Worm (Caenorhabditis elegans): ENCODE results near the gene srg-24.

Gene srg-24

DNA sequence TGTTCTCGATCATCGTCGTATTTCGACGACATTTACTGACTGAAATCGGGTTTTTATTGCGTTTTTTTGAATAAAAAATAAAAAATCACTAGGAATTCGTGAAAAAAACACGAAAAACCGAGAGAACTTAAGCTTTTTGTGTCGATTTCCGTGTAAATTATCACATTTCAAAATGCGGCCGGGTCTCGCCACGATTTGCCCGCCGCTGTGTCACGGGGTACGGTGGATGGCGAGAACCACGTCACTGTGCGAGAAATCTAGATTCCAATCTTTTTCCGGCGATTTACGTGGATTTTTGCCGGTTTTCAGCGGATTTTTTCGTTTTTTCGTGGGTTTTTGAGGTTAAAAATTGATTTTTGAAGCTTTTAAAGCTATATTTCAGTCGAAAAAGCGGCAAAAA, 23.5 kb downstream of the srg-24 start, which contains the start of gene Y25C1A.8 (continued):
- TF ChIP-seq lin-35 (GFP tag; optimal IDR thresholded peaks at IDR 0.05) (peak; percentile 3 to 90 (median 71)), rcor-1 (GFP tag; IDR thresholded peaks at IDR 0.05) (no peak; the same call in 1 of the 2 replicates), madf-8 (GFP tag; conservative IDR thresholded peaks at IDR 0.05) (peak; percentile 28; the same call in 1 of the 2 replicates), K12H6.12 (tag; optimal IDR thresholded peaks at IDR 0.05) (peak; percentile 70), attf-5 (GFP tag; optimal IDR thresholded peaks at IDR 0.05) (peak; percentile 83), snpc-3.4 (tag; optimal IDR thresholded peaks at IDR 0.05) (peak; percentile 59), ztf-28 (GFP tag; IDR thresholded peaks at IDR 0.05) (peak; percentile 56; the same call in 1 of the 2 replicates), D2030.7 (GFP tag; IDR thresholded peaks at IDR 0.05) (peak; percentile 75; the same call in 1 of the 2 replicates), nhr-179 (tag; optimal IDR thresholded peaks at IDR 0.05) (no peak), ceh-100 (GFP tag; IDR thresholded peaks at IDR 0.05) (peak; percentile 83), bed-1 (GFP tag; IDR thresholded peaks at IDR 0.05) (no peak), ama-1 (optimal IDR thresholded peaks at IDR 0.05) (no peak), ama-1 (GFP tag; optimal IDR thresholded peaks at IDR 0.05) (peak in 1 of 2 experiments; percentile 16), mcd-1 (GFP tag; IDR thresholded peaks at IDR 0.05) (peak; percentile 92), ets-4 (GFP tag; optimal IDR thresholded peaks at IDR 0.05) (peak; percentile 78), snpc-4 (GFP tag; optimal IDR thresholded peaks at IDR 0.05) (peak; percentile 63), snpc-4 (tag; optimal IDR thresholded peaks at IDR 0.05) (peak in 3 of 4 experiments; percentile 71 to 73 (median 73)), nfyb-1 (GFP tag; IDR thresholded peaks at IDR 0.05) (peak; percentile 94), tlf-1 (GFP tag; optimal IDR thresholded peaks at IDR 0.05) (no peak), efl-1 (GFP tag; optimal IDR thresholded peaks at IDR 0.05) (peak; percentile 51), F57C9.4 (tag; optimal IDR thresholded peaks at IDR 0.05) (peak; percentile 67), lsl-1 (GFP tag; optimal IDR thresholded peaks at IDR 0.05) (peak; percentile 97), F49E8.2 (tag; optimal IDR thresholded peaks at IDR 0.05; ENCODE audit: insufficient read depth) (peak; percentile 70), gei-17 (GFP tag; optimal IDR thresholded peaks at IDR 0.05) (peak; percentile 74), ekl-4 (GFP tag; IDR thresholded peaks at IDR 0.05) (peak; percentile 90; the same call in 1 of the 2 replicates), lin-40 (tag; optimal IDR thresholded peaks at IDR 0.05) (peak; percentile 94), pha-4 (tag; optimal IDR thresholded peaks at IDR 0.05) (peak; percentile 24), aptf-3 (GFP tag; IDR thresholded peaks at IDR 0.05) (no peak), F23B12.7 (tag; optimal IDR thresholded peaks at IDR 0.05; ENCODE audit: insufficient read depth) (peak; percentile 92), lin-54 (GFP tag; optimal IDR thresholded peaks at IDR 0.05) (peak; percentile 90), rpc-1 (optimal IDR thresholded peaks at IDR 0.05) (peak; percentile 24), rpc-1 (tag; optimal IDR thresholded peaks at IDR 0.05) (no peak)

DNA sequence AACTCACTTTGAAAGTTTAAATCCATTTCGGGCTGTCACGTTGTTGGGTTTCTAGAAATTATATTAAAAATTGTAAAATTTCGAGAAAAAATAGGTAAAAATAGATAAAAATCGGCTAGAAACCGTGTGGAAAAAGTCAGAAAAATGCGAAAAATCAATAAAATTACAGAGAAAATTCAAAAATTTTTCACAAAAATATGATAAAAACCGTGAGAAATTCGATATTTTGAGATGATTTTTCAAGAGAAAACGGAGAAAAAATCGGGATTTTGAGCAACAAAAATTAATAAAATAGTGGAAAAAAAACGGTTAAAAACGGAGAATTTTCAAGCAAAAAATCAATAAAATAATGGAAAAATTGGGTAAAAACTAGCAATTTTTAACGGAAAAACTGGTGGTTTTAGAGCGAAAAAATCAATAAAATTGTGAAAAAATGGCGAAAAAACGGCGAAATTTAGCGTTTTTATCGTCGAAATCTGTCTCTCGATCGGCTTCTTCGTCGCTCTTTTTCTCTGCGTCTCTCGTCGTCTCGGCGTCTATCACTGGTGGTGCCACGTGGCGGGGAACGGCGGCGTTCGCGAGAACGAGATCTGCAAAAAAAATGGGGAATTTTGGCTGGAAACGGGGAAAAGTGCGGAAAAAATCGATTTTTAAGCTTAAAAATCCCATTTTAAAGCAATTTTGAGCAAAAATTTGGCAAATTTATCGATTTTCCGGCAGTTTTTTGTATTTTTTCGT, 29.3 kb downstream of the srg-24 start, which contains the start of gene Y25C1A.7:
Gene Y25C1A.7 (minus strand): TSS at position 51 of the 738 bp plus-strand sequence.
- TF ChIP-seq let-607 (tag; optimal IDR thresholded peaks at IDR 0.05) (peak; percentile 78 to 92), F49E8.2 (tag; optimal IDR thresholded peaks at IDR 0.05; ENCODE audit: insufficient read depth) (no peak)

DNA sequence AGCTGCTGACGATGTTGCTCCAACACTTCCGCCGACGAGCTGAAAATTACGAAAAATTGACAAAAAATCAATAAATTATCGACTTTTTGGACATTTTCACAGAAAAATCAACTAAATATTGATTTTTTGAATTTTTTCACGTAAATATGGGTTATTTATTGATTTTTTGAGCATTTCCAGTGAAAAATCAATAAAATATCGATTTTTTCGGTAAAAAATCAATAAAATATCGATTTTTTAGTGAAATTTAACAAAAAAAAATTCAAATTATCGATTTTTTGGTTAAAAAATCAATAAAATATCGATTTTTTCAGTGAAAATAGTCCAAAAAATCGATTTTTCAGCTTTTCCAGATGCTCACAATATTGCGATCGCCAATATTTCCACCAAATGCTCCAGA, 30.3 kb downstream of the srg-24 start:
- TF ChIP-seq athp-1 (tag; optimal IDR thresholded peaks at IDR 0.05), result no peak
- TF ChIP-seq ama-1 (optimal IDR thresholded peaks at IDR 0.05), result no peak
- TF ChIP-seq ama-1 (GFP tag; optimal IDR thresholded peaks at IDR 0.05), result no peak
- no peak for TF ChIP-seq aptf-3 (GFP tag; IDR thresholded peaks at IDR 0.05)
- TF ChIP-seq F10E7.11 (tag; optimal IDR thresholded peaks at IDR 0.05), result no peak

Measured in whole organism, young adult.